Fruit fly (Drosophila melanogaster): ENCODE data around the gene CG14537.
A peak's percentile ranks its signal among the peaks of the same experiment; 100 is the strongest.

- TF ChIP-seq CG32121 (GFP tag; IDR thresholded peaks at IDR 0.05), result 0 out of 2 replicates have a peak, but pooled peaks have one; percentile 17
- TF ChIP-seq rn (GFP tag; IDR thresholded peaks at IDR 0.05), result no peak
- TF ChIP-seq fd96Ca (GFP tag; IDR thresholded peaks at IDR 0.05), result no peak
- no peak for TF ChIP-seq CG15710 (tag; optimal IDR thresholded peaks at IDR 0.05)
- TF ChIP-seq CG8301 (tag; optimal IDR thresholded peaks at IDR 0.05), result no peak
These were observed 44.4 kb upstream of the CG14537 start, which contains the start of gene LKRSDH for dm6 chr2L:7795859-7796258.

All from whole organism, pupa.